Fruit fly (Drosophila melanogaster) whole organism, embryonic: ENCODE data around the gene CG31636.

Source experiments
- Abd-B ChIP-seq: fragments of 200-800 bp; sonication (Bioruptor generic); optimal IDR thresholded peaks from 2 replicates; lab custom pipeline; 2018; ENCODE audit warnings: missing biosample characterization, mild to moderate bottlenecking, missing genetic modification characterization, moderate library complexity
- Adf1 ChIP-seq: fragments of 200-800 bp; sonication (Bioruptor generic); IDR thresholded peaks from 2 replicates; pipeline ENCODE4 v1.3.6; 2022; ENCODE audit warnings: missing biosample characterization, missing genetic modification characterization
- CG10274 ChIP-seq: fragments of 200-800 bp; sonication (Bioruptor generic); optimal IDR thresholded peaks from 3 replicates; lab custom pipeline; 2017; ENCODE audit warnings: missing biosample characterization, mild to moderate bottlenecking, missing genetic modification characterization
- CG10462 ChIP-seq: fragments of 200-800 bp; sonication (Bioruptor generic); optimal IDR thresholded peaks from 2 replicates; lab custom pipeline; 2016; ENCODE audit warnings: missing biosample characterization, missing genetic modification characterization
- CG10979 ChIP-seq: fragments of 200-800 bp; sonication (Bioruptor generic); optimal IDR thresholded peaks from 2 replicates; lab custom pipeline; 2018; ENCODE audit warnings: missing biosample characterization, mild to moderate bottlenecking, missing genetic modification characterization, moderate library complexity
- CG11456 ChIP-seq: fragments of 200-800 bp; sonication (Bioruptor generic); IDR thresholded peaks from 3 replicates; pipeline ENCODE4 v1.3.6; 2022; ENCODE audit warnings: missing biosample characterization, missing genetic modification characterization
- CG12219 ChIP-seq: fragments of 200-800 bp; sonication (Bioruptor generic); optimal IDR thresholded peaks from 3 replicates; lab custom pipeline; 2018; ENCODE audit warnings: missing biosample characterization, mild to moderate bottlenecking, missing genetic modification characterization
- CG12659 ChIP-seq: fragments of 200-800 bp; sonication (Bioruptor generic); optimal IDR thresholded peaks from 3 replicates; lab custom pipeline; 2017; ENCODE audit warnings: mild to moderate bottlenecking, missing biosample characterization, missing genetic modification reagents, missing genetic modification characterization
- CG12744 ChIP-seq: fragments of 200-800 bp; sonication (Bioruptor generic); optimal IDR thresholded peaks from 2 replicates; lab custom pipeline; 2016; ENCODE audit warnings: missing biosample characterization, missing genetic modification characterization
- CG12769 ChIP-seq: fragments of 200-800 bp; sonication (Bioruptor generic); optimal IDR thresholded peaks from 2 replicates; lab custom pipeline; 2019; ENCODE audit warnings: missing biosample characterization, mild to moderate bottlenecking, missing genetic modification characterization, moderate library complexity
- CG13296 ChIP-seq: fragments of 200-800 bp; sonication (Bioruptor generic); optimal IDR thresholded peaks from 3 replicates; lab custom pipeline; 2018; ENCODE audit warnings: missing biosample characterization, mild to moderate bottlenecking, missing genetic modification characterization
- CG14014 ChIP-seq: fragments of 200-800 bp; sonication (Bioruptor generic); IDR thresholded peaks from 2 replicates; pipeline ENCODE4 v1.3.6; 2022; ENCODE audit warnings: missing biosample characterization, missing genetic modification characterization
- CG1529 ChIP-seq: fragments of 200-800 bp; sonication (Bioruptor generic); optimal IDR thresholded peaks from 3 replicates; lab custom pipeline; 2018; ENCODE audit warnings: missing biosample characterization, missing genetic modification characterization
- CG15696 ChIP-seq: fragments of 200-800 bp; sonication (Bioruptor generic); optimal IDR thresholded peaks from 2 replicates; lab custom pipeline; 2019; ENCODE audit warnings: missing biosample characterization, mild to moderate bottlenecking, missing genetic modification characterization, moderate library complexity
- CG1603 ChIP-seq: fragments of 200-800 bp; sonication (Bioruptor generic); optimal IDR thresholded peaks from 2 replicates; lab custom pipeline; 2019; ENCODE audit warnings: missing biosample characterization, mild to moderate bottlenecking, missing genetic modification characterization, moderate library complexity
- CG17361 ChIP-seq: fragments of 200-800 bp; sonication (Bioruptor generic); IDR thresholded peaks from 3 replicates; pipeline ENCODE4 v1.3.6; 2022; ENCODE audit warnings: missing biosample characterization, missing genetic modification characterization
- CG18011 ChIP-seq: fragments of 200-800 bp; sonication (Bioruptor generic); optimal IDR thresholded peaks from 2 replicates; lab custom pipeline; 2017; ENCODE audit warnings: missing biosample characterization, missing genetic modification characterization, mild to moderate bottlenecking, moderate library complexity, missing genotype
- CG2889 ChIP-seq: fragments of 200-800 bp; sonication (Bioruptor generic); IDR thresholded peaks from 3 replicates; pipeline ENCODE4 v1.3.6; 2022; ENCODE audit warnings: missing biosample characterization, missing genetic modification characterization
- CG31388 ChIP-seq: fragments of 200-800 bp; sonication (Bioruptor generic); optimal IDR thresholded peaks from 2 replicates; lab custom pipeline; 2016; ENCODE audit warnings: missing biosample characterization, missing genetic modification characterization
- CG31441 ChIP-seq: fragments of 200-800 bp; sonication (Bioruptor generic); IDR thresholded peaks from 2 replicates; pipeline ENCODE4 v1.3.6; 2022; ENCODE audit warnings: missing biosample characterization, missing genetic modification characterization
- CG3163 ChIP-seq: fragments of 200-800 bp; sonication (Bioruptor generic); optimal IDR thresholded peaks from 3 replicates; lab custom pipeline; 2016; ENCODE audit warnings: missing biosample characterization, missing genetic modification characterization
- CG33557 ChIP-seq: fragments of 200-800 bp; sonication (Bioruptor generic); optimal IDR thresholded peaks from 2 replicates; lab custom pipeline; 2019; ENCODE audit warnings: missing biosample characterization, mild to moderate bottlenecking, missing genetic modification characterization, moderate library complexity
- CG4820 ChIP-seq: fragments of 200-800 bp; sonication (Bioruptor generic); optimal IDR thresholded peaks from 3 replicates; lab custom pipeline; 2016; ENCODE audit warnings: missing biosample characterization, missing genetic modification characterization
- CG6254 ChIP-seq: fragments of 200-800 bp; sonication (Bioruptor generic); optimal IDR thresholded peaks from 3 replicates; lab custom pipeline; 2017; ENCODE audit warnings: mild to moderate bottlenecking, missing biosample characterization, missing genetic modification reagents, missing genetic modification characterization
- CG7372 ChIP-seq: fragments of 200-800 bp; sonication (Bioruptor generic); IDR thresholded peaks from 2 replicates; pipeline ENCODE4 v1.3.6; 2022; ENCODE audit warnings: missing biosample characterization, missing genetic modification characterization
- CG7556 ChIP-seq: fragments of 200-800 bp; sonication (Bioruptor generic); optimal IDR thresholded peaks from 2 replicates; lab custom pipeline; 2017; ENCODE audit warnings: missing biosample characterization, mild to moderate bottlenecking, missing genetic modification characterization
- CG7839 ChIP-seq: fragments of 200-800 bp; sonication (Bioruptor generic); optimal IDR thresholded peaks from 3 replicates; lab custom pipeline; 2018; ENCODE audit warnings: missing biosample characterization, mild to moderate bottlenecking, missing genetic modification characterization, moderate library complexity
- Chrac-16 ChIP-seq: fragments of 200-800 bp; sonication (Bioruptor generic); optimal IDR thresholded peaks from 3 replicates; lab custom pipeline; 2016; ENCODE audit warnings: missing biosample characterization, missing genetic modification characterization
- Dip2 ChIP-seq: fragments of 200-800 bp; sonication (Bioruptor generic); IDR thresholded peaks from 2 replicates; pipeline ENCODE4 v1.3.6; 2022; ENCODE audit warnings: missing biosample characterization, missing genetic modification characterization
- Dip3 ChIP-seq: fragments of 200-800 bp; sonication (Bioruptor generic); optimal IDR thresholded peaks from 3 replicates; lab custom pipeline; 2016; ENCODE audit warnings: missing biosample characterization, missing genetic modification characterization
- Dref ChIP-seq: fragments of 200-800 bp; sonication (Bioruptor generic); IDR thresholded peaks from 2 replicates; pipeline ENCODE4 v1.3.6; 2022; ENCODE audit warnings: missing biosample characterization, missing genetic modification characterization
- E2f2 ChIP-seq: fragments of 200-800 bp; sonication (Bioruptor generic); IDR thresholded peaks from 2 replicates; pipeline ENCODE4 v1.3.6; 2022; ENCODE audit warnings: missing biosample characterization, missing genetic modification characterization
- Hey ChIP-seq: fragments of 200-800 bp; sonication (Bioruptor generic); optimal IDR thresholded peaks from 3 replicates; lab custom pipeline; 2018; ENCODE audit warnings: missing biosample characterization, mild to moderate bottlenecking, missing genetic modification characterization
- Meics ChIP-seq: fragments of 200-800 bp; sonication (Bioruptor generic); optimal IDR thresholded peaks from 2 replicates; lab custom pipeline; 2017; ENCODE audit warnings: missing biosample characterization, mild to moderate bottlenecking, missing genetic modification characterization
- Myb ChIP-seq: fragments of 200-800 bp; sonication (Bioruptor generic); optimal IDR thresholded peaks from 2 replicates; lab custom pipeline; 2016; ENCODE audit warnings: missing biosample characterization, missing genetic modification characterization
- Rx ChIP-seq: fragments of 200-800 bp; sonication (Bioruptor generic); IDR thresholded peaks from 2 replicates; pipeline ENCODE4 v1.3.6; 2022; ENCODE audit warnings: missing biosample characterization, missing genetic modification characterization
- Sry-δ ChIP-seq: fragments of 200-800 bp; sonication (Bioruptor generic); optimal IDR thresholded peaks from 2 replicates; lab custom pipeline; 2016; ENCODE audit warnings: missing biosample characterization, missing genetic modification characterization
- chinmo ChIP-seq: fragments of 200-800 bp; sonication (Bioruptor generic); IDR thresholded peaks from 4 replicates; pipeline ENCODE4 v1.3.6; 2022; ENCODE audit warnings: missing biosample characterization, missing genetic modification characterization; ENCODE audit not compliant: partially characterized antibody
- dan ChIP-seq: fragments of 200-800 bp; sonication (Bioruptor generic); IDR thresholded peaks from 2 replicates; pipeline ENCODE4 v1.3.6; 2022; ENCODE audit warnings: missing biosample characterization, missing genetic modification characterization
- fd96Cb ChIP-seq: fragments of 200-800 bp; sonication (Bioruptor generic); optimal IDR thresholded peaks from 2 replicates; lab custom pipeline; 2018; ENCODE audit warnings: missing biosample characterization, mild to moderate bottlenecking, missing genetic modification characterization, moderate library complexity
- gem ChIP-seq: fragments of 200-800 bp; sonication (Bioruptor generic); optimal IDR thresholded peaks from 2 replicates; lab custom pipeline; 2019; ENCODE audit warnings: missing biosample characterization, mild to moderate bottlenecking, missing genetic modification characterization, moderate library complexity
- grau ChIP-seq: fragments of 200-800 bp; optimal IDR thresholded peaks from 3 replicates; lab custom pipeline; 2019; ENCODE audit warnings: missing biosample characterization, mild to moderate bottlenecking, missing genetic modification characterization, moderate library complexity
- jing ChIP-seq: fragments of 200-800 bp; sonication (Bioruptor generic); optimal IDR thresholded peaks from 2 replicates; lab custom pipeline; 2018; ENCODE audit warnings: missing biosample characterization, mild to moderate bottlenecking, missing genetic modification characterization
- jumu ChIP-seq: fragments of 200-800 bp; sonication (Bioruptor generic); optimal IDR thresholded peaks from 3 replicates; lab custom pipeline; 2016; ENCODE audit warnings: missing biosample characterization, missing genetic modification characterization
- phol ChIP-seq: fragments of 200-800 bp; sonication (Bioruptor generic); optimal IDR thresholded peaks from 3 replicates; lab custom pipeline; 2018; ENCODE audit warnings: missing biosample characterization, mild to moderate bottlenecking, missing genetic modification characterization, moderate library complexity
- row ChIP-seq: fragments of 200-800 bp; sonication (Bioruptor generic); IDR thresholded peaks from 3 replicates; pipeline ENCODE4 v1.3.6; 2022; ENCODE audit warnings: missing biosample characterization, missing genetic modification characterization
- schlank ChIP-seq: fragments of 200-800 bp; sonication (Bioruptor generic); optimal IDR thresholded peaks from 2 replicates; lab custom pipeline; 2018; ENCODE audit warnings: missing biosample characterization, mild to moderate bottlenecking, missing genetic modification characterization
- toy ChIP-seq: fragments of 200-800 bp; sonication (Bioruptor generic); IDR thresholded peaks from 2 replicates; pipeline ENCODE4 v1.3.6; 2022; ENCODE audit warnings: missing biosample characterization, missing genetic modification characterization
- trem ChIP-seq: fragments of 200-800 bp; optimal IDR thresholded peaks from 3 replicates; lab custom pipeline; 2019; ENCODE audit warnings: missing biosample characterization, mild to moderate bottlenecking, missing genetic modification characterization, moderate library complexity
- unc-4 ChIP-seq: fragments of 200-800 bp; sonication (Bioruptor generic); IDR thresholded peaks from 2 replicates; pipeline ENCODE4 v1.3.6; 2022; ENCODE audit warnings: missing biosample characterization, missing genetic modification characterization; ENCODE audit not compliant: partially characterized antibody

Gene CG31636

dm6 chr2L:6705081-6705480 is 47.1 kb upstream of the CG31636 start (continued):
- TF ChIP-seq toy (GFP tag; lab: Robert Waterston, UW) (no peak), CG12659 (GFP tag; lab: Kevin White, UChicago) (no peak), CG2889 (GFP tag; lab: Robert Waterston, UW) (no peak), Myb (GFP tag; lab: Kevin White, UChicago) (no peak), CG14014 (GFP tag; lab: Robert Waterston, UW) (peak; percentile 5; the same call in 1 of the 2 replicates), dan (GFP tag; lab: Robert Waterston, UW) (no peak), Dip3 (no peak), Dip2 (no peak), Dref (GFP tag; lab: Robert Waterston, UW) (no peak), Adf1 (GFP tag; lab: Robert Waterston, UW) (peak; percentile 67; the same call in 1 of the 2 replicates), CG6254 (GFP tag; lab: Kevin White, UChicago) (no peak), Chrac-16 (GFP tag; lab: Kevin White, UChicago) (no peak), CG12769 (tag; lab: Kevin White, UChicago) (peak; percentile 16), CG12744 (GFP tag; lab: Kevin White, UChicago) (no peak), Meics (GFP tag; lab: Kevin White, UChicago) (no peak), CG31388 (GFP tag; lab: Kevin White, UChicago) (no peak), CG11456 (GFP tag; lab: Robert Waterston, UW) (no peak), Abd-B (GFP tag; lab: Kevin White, UChicago) (no peak), chinmo (GFP tag; lab: Robert Waterston, UW) (0 out of 4 replicates have a peak, but pooled peaks have one; percentile 48), unc-4 (GFP tag; lab: Robert Waterston, UW) (no peak), jing (GFP tag; lab: Kevin White, UChicago) (no peak), schlank (no peak), CG7372 (GFP tag; lab: Robert Waterston, UW) (no peak), jumu (GFP tag; lab: Kevin White, UChicago) (no peak), Hey (tag; lab: Kevin White, UChicago) (no peak), E2f2 (no peak), CG7839 (tag; lab: Kevin White, UChicago) (no peak), CG13296 (GFP tag; lab: Kevin White, UChicago) (no peak), CG4820 (no peak), CG12219 (no peak), CG18011 (no peak), CG17361 (GFP tag; lab: Robert Waterston, UW) (no peak)
- TF ChIP-seq, all 482 proteins: peak for 14

- no peak for TF ChIP-seq CG12769 (tag; lab: Kevin White, UChicago)
- 0 out of 2 replicates have a peak, but pooled peaks have one; percentile 14 for TF ChIP-seq Rx (GFP tag; lab: Robert Waterston, UW)
- 0 out of 2 replicates have a peak, but pooled peaks have one; percentile 14 for TF ChIP-seq CG31441
- no peak for TF ChIP-seq CG15696 (tag; lab: Kevin White, UChicago)
- TF ChIP-seq gem (tag; lab: Kevin White, UChicago) = peak; percentile 37
- peak; percentile 33 for TF ChIP-seq phol (tag; lab: Kevin White, UChicago)
- TF ChIP-seq CG33557 (GFP tag; lab: Kevin White, UChicago) = no peak
- TF ChIP-seq grau (tag; lab: Kevin White, UChicago) = no peak
- no peak for TF ChIP-seq CG3163 (GFP tag; lab: Kevin White, UChicago)
- peak; percentile 2 for TF ChIP-seq fd96Cb (tag; lab: Kevin White, UChicago)
- TF ChIP-seq trem (tag; lab: Kevin White, UChicago) = no peak
- no peak for TF ChIP-seq CG10274 (GFP tag; lab: Kevin White, UChicago)
- TF ChIP-seq Sry-δ = no peak
- peak; percentile 30 for TF ChIP-seq CG10979 (tag; lab: Kevin White, UChicago)
- TF ChIP-seq CG10462 (GFP tag; lab: Kevin White, UChicago) = no peak
- TF ChIP-seq row (GFP tag; lab: Robert Waterston, UW) = 0 out of 3 replicates have a peak, but pooled peaks have one; percentile 28
- TF ChIP-seq CG1603 (tag; lab: Kevin White, UChicago) = peak; percentile 50
- TF ChIP-seq CG7556 (GFP tag; lab: Kevin White, UChicago) = no peak
- no peak for TF ChIP-seq CG4820
- no peak for TF ChIP-seq CG1529 (GFP tag; lab: Kevin White, UChicago)
Measured at dm6 chr2L:6701409-6702199, 43.7 kb upstream of the CG31636 start.
